Worm (Caenorhabditis elegans): ENCODE data around the gene C13F10.1.

Gene C13F10.1

ce11 chrV:7220973-7221519 lies 2.8 kb upstream of the C13F10.1 start, which contains the start of the genes C13F10.8, C13F10.6 and kxd-1:
Gene C13F10.8 (minus strand): TSS chrV:7221023.
Gene C13F10.6 (minus strand): TSS chrV:7221039.
Gene kxd-1 (plus strand): TSS chrV:7221469.
- TF ChIP-seq drap-1 (GFP tag; optimal IDR thresholded peaks at IDR 0.05) (no peak), mep-1 (tag; optimal IDR thresholded peaks at IDR 0.05) (peak; percentile 15)

ce11 chrV:7223152-7223551 lies 726 bp upstream of the C13F10.1 start, which contains the start of gene C13F10.7:
Gene C13F10.7 (minus strand): TSS chrV:7223252.
- TF ChIP-seq mep-1 (tag; optimal IDR thresholded peaks at IDR 0.05) (no peak), nhr-12 (tag; optimal IDR thresholded peaks at IDR 0.05) (no peak), zip-8 (tag; optimal IDR thresholded peaks at IDR 0.05) (no peak), blmp-1 (tag; optimal IDR thresholded peaks at IDR 0.05) (no peak), mls-2 (tag; optimal IDR thresholded peaks at IDR 0.05) (no peak), ztf-11 (tag; optimal IDR thresholded peaks at IDR 0.05) (no peak), flh-1 (GFP tag; optimal IDR thresholded peaks at IDR 0.05) (no peak), nhr-237 (tag; optimal IDR thresholded peaks at IDR 0.05) (no peak), unc-39 (tag; optimal IDR thresholded peaks at IDR 0.05) (no peak), nhr-2 (tag; optimal IDR thresholded peaks at IDR 0.05) (no peak), unc-62 (GFP tag; optimal IDR thresholded peaks at IDR 0.05) (no peak), sem-2 (GFP tag; optimal IDR thresholded peaks at IDR 0.05) (no peak), unc-120 (tag; optimal IDR thresholded peaks at IDR 0.05; ENCODE audit: poor library complexity, severe bottlenecking) (no peak), ham-2 (GFP tag; optimal IDR thresholded peaks at IDR 0.05) (no peak), ces-1 (GFP tag; optimal IDR thresholded peaks at IDR 0.05) (no peak), lsy-2 (tag; optimal IDR thresholded peaks at IDR 0.05) (no peak), lin-32 (GFP tag; optimal IDR thresholded peaks at IDR 0.05) (no peak), lin-13 (tag; optimal IDR thresholded peaks at IDR 0.05) (no peak)

ce11 chrV:7224353-7224752 lies 475 bp downstream of the C13F10.1 start:
- no peak for TF ChIP-seq mls-2 (tag; optimal IDR thresholded peaks at IDR 0.05)
- TF ChIP-seq nhr-2 (tag; optimal IDR thresholded peaks at IDR 0.05): no peak
- TF ChIP-seq unc-62 (GFP tag; optimal IDR thresholded peaks at IDR 0.05): no peak
- TF ChIP-seq ceh-83 (GFP tag; optimal IDR thresholded peaks at IDR 0.05): no peak
- TF ChIP-seq ham-2 (GFP tag; optimal IDR thresholded peaks at IDR 0.05): no peak
- TF ChIP-seq sem-2 (GFP tag; optimal IDR thresholded peaks at IDR 0.05): no peak
- peak; percentile 72 for TF ChIP-seq zip-8 (tag; optimal IDR thresholded peaks at IDR 0.05)
- TF ChIP-seq blmp-1 (tag; optimal IDR thresholded peaks at IDR 0.05): no peak

DNA sequence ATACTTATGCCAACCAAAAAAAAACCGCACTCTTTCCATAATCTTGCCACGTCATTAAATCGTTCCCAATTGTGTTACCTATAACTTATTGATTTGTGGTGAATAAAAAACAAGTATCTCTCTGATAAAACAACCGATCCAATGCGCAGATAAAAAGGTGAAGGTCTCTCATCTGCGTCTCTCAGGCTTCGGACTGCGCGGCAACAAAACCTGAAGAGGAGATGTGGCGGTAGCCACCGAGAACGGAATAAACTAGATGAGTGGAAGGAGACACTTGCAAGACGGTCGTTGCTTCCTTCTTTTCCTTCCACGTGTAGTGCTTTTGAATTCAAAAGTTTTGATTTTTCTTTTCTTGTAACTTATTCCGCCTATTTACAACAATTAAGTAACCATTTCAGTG lies 1.1 kb downstream of the C13F10.1 start, which contains the start of gene fkb-3:
Gene fkb-3, plus strand, starts transcription at position 277 of the 400 bp plus-strand sequence.
- TF ChIP-seq pha-4 (tag; optimal IDR thresholded peaks at IDR 0.05): no peak
- no peak for TF ChIP-seq ztf-11 (tag; optimal IDR thresholded peaks at IDR 0.05)
- TF ChIP-seq lsy-2 (tag; optimal IDR thresholded peaks at IDR 0.05): no peak
- no peak for TF ChIP-seq sptf-1 (tag; optimal IDR thresholded peaks at IDR 0.05)
- no peak for TF ChIP-seq ceh-43 (GFP tag; optimal IDR thresholded peaks at IDR 0.05)
- TF ChIP-seq ces-1 (GFP tag; optimal IDR thresholded peaks at IDR 0.05): no peak
- no peak for TF ChIP-seq ham-2 (GFP tag; optimal IDR thresholded peaks at IDR 0.05)
- no peak for TF ChIP-seq elt-3 (tag; optimal IDR thresholded peaks at IDR 0.05)
- TF ChIP-seq elt-1 (tag; optimal IDR thresholded peaks at IDR 0.05; ENCODE audit: borderline replicate concordance, insufficient read depth): no peak
- no peak for TF ChIP-seq lin-13 (tag; optimal IDR thresholded peaks at IDR 0.05)
- no peak for TF ChIP-seq snpc-4 (tag; optimal IDR thresholded peaks at IDR 0.05)
- TF ChIP-seq unc-62 (GFP tag; optimal IDR thresholded peaks at IDR 0.05): no peak
- no peak for TF ChIP-seq unc-120 (tag; optimal IDR thresholded peaks at IDR 0.05; ENCODE audit: poor library complexity, severe bottlenecking)
- TF ChIP-seq ceh-83 (GFP tag; optimal IDR thresholded peaks at IDR 0.05): no peak
- TF ChIP-seq lin-32 (GFP tag; optimal IDR thresholded peaks at IDR 0.05): no peak
- no peak for TF ChIP-seq tbx-8 (GFP tag; optimal IDR thresholded peaks at IDR 0.05)
- TF ChIP-seq ceh-39 (tag; optimal IDR thresholded peaks at IDR 0.05): no peak
- TF ChIP-seq nhr-76 (tag; optimal IDR thresholded peaks at IDR 0.05): no peak
- TF ChIP-seq nhr-12 (tag; optimal IDR thresholded peaks at IDR 0.05): no peak

ce11 chrV:7225894-7226293 lies 2.0 kb downstream of the C13F10.1 start:
- TF ChIP-seq drap-1 (GFP tag; optimal IDR thresholded peaks at IDR 0.05) (no peak), unc-62 (GFP tag; optimal IDR thresholded peaks at IDR 0.05) (no peak), ceh-39 (tag; optimal IDR thresholded peaks at IDR 0.05) (no peak), flh-1 (GFP tag; optimal IDR thresholded peaks at IDR 0.05) (no peak), mls-2 (tag; optimal IDR thresholded peaks at IDR 0.05) (no peak), zip-8 (tag; optimal IDR thresholded peaks at IDR 0.05) (no peak), ham-2 (GFP tag; optimal IDR thresholded peaks at IDR 0.05) (no peak), unc-39 (tag; optimal IDR thresholded peaks at IDR 0.05) (no peak), ces-1 (GFP tag; optimal IDR thresholded peaks at IDR 0.05) (no peak), sptf-1 (tag; optimal IDR thresholded peaks at IDR 0.05) (no peak)
